Worm (Caenorhabditis elegans): ENCODE results near the gene srh-239.
"Not testable (repeated sequence)": the region's sequence is repeated elsewhere in the genome, so short reads cannot be mapped to it uniquely, and the experiment has no call there.

srh-239 gene

ce11 chrV:15426944-15427343 is 18.6 kb upstream of the srh-239 start, which contains the start of gene fbxa-209 (continued):
- no peak for TF ChIP-seq unc-62 (GFP tag; optimal IDR thresholded peaks at IDR 0.05)

- TF ChIP-seq B0261.1 (tag; optimal IDR thresholded peaks at IDR 0.05), result peak; percentile 64
- peak; percentile 49; the same call in 1 of the 2 replicates for TF ChIP-seq Y53F4B.3 (GFP tag; IDR thresholded peaks at IDR 0.05)
- peak; percentile 86 for TF ChIP-seq tbp1 (GFP tag; optimal IDR thresholded peaks at IDR 0.05)
- not testable (repeated sequence) for TF ChIP-seq rpc-1 (optimal IDR thresholded peaks at IDR 0.05)
- TF ChIP-seq rpc-1 (tag; optimal IDR thresholded peaks at IDR 0.05), result peak; percentile 58
- TF ChIP-seq cebp-2 (GFP tag; IDR thresholded peaks at IDR 0.05), result peak; percentile 76; the same call in 1 of the 2 replicates
- 0 out of 2 replicates have a peak, but pooled peaks have one; percentile 13 for TF ChIP-seq let-526 (GFP tag; IDR thresholded peaks at IDR 0.05)
- TF ChIP-seq hsf-1 (GFP tag; IDR thresholded peaks at IDR 0.05), result peak; percentile 68; the same call in 1 of the 2 replicates
- TF ChIP-seq ztf-25 (GFP tag; IDR thresholded peaks at IDR 0.05), result peak; percentile 87; the same call in 1 of the 2 replicates
- 0 out of 2 replicates have a peak, but pooled peaks have one; percentile 56 for TF ChIP-seq aptf-3 (GFP tag; IDR thresholded peaks at IDR 0.05)
Observed at ce11 chrV:15429125-15429524, 16.4 kb upstream of the srh-239 start.

- TF ChIP-seq C06A6.2 (GFP tag; conservative IDR thresholded peaks at IDR 0.05) (no peak), ztf-6 (GFP tag; IDR thresholded peaks at IDR 0.05) (peak; percentile 63; the same call in 1 of the 2 replicates), bed-1 (GFP tag; IDR thresholded peaks at IDR 0.05) (0 out of 2 replicates have a peak, but pooled peaks have one; percentile 12), lag-1 (GFP tag; IDR thresholded peaks at IDR 0.05) (0 out of 2 replicates have a peak, but pooled peaks have one; percentile 66), attf-3 (GFP tag; conservative IDR thresholded peaks at IDR 0.05) (0 out of 2 replicates have a peak, but pooled peaks have one; percentile 14), akir-1 (GFP tag; optimal IDR thresholded peaks at IDR 0.05) (no peak), zfh-2 (GFP tag; conservative IDR thresholded peaks at IDR 0.05) (no peak), nhr-179 (tag; optimal IDR thresholded peaks at IDR 0.05) (no peak), nfya-2 (GFP tag; IDR thresholded peaks at IDR 0.05) (0 out of 2 replicates have a peak, but pooled peaks have one; percentile 35), F55B11.4 (tag; optimal IDR thresholded peaks at IDR 0.05; ENCODE audit: borderline replicate concordance, insufficient read depth) (peak; percentile 20), aptf-2 (GFP tag; conservative IDR thresholded peaks at IDR 0.05) (0 out of 2 replicates have a peak, but pooled peaks have one; percentile 61), F49E8.2 (tag; optimal IDR thresholded peaks at IDR 0.05; ENCODE audit: insufficient read depth) (no peak), gei-17 (GFP tag; optimal IDR thresholded peaks at IDR 0.05) (no peak)
Observed at ce11 chrV:15431322-15432052, 14.1 kb upstream of the srh-239 start.

ce11 chrV:15432457-15432856 is 13.1 kb upstream of the srh-239 start, which contains the start of gene T26H5.8:
TSS of gene T26H5.8 (minus strand) at chrV:15432726.
- TF ChIP-seq sdz-38 (tag; optimal IDR thresholded peaks at IDR 0.05) (no peak), ceh-40 (GFP tag; IDR thresholded peaks at IDR 0.05) (no peak), egl-44 (GFP tag; IDR thresholded peaks at IDR 0.05) (no peak), somi-1 (GFP tag; optimal IDR thresholded peaks at IDR 0.05) (no peak), F52B5.7 (tag; optimal IDR thresholded peaks at IDR 0.05) (no peak), snpc-3.4 (tag; optimal IDR thresholded peaks at IDR 0.05) (no peak), mel-28 (tag; optimal IDR thresholded peaks at IDR 0.05; ENCODE audit: borderline replicate concordance) (no peak), tbx-9 (tag; optimal IDR thresholded peaks at IDR 0.05; ENCODE audit: borderline replicate concordance) (no peak), ceh-79 (tag; optimal IDR thresholded peaks at IDR 0.05) (no peak), ztf-3 (GFP tag; optimal IDR thresholded peaks at IDR 0.05) (no peak), ets-4 (GFP tag; optimal IDR thresholded peaks at IDR 0.05) (no peak), nfyb-1 (GFP tag; IDR thresholded peaks at IDR 0.05) (no peak), egrh-3 (GFP tag; IDR thresholded peaks at IDR 0.05) (no peak), akir-1 (GFP tag; optimal IDR thresholded peaks at IDR 0.05) (no peak), atf-7 (tag; optimal IDR thresholded peaks at IDR 0.05) (no peak)

All from whole organism, young adult.